Worm (Caenorhabditis elegans): ENCODE results near the gene fbxa-85.

Gene fbxa-85

ce11 chrV:17303392-17303791, 44.4 kb downstream of the fbxa-85 start:
- TF ChIP-seq unc-62 (GFP tag; optimal IDR thresholded peaks at IDR 0.05) = no peak

ce11 chrV:17307926-17308325, 49.0 kb downstream of the fbxa-85 start:
- TF ChIP-seq unc-62 (GFP tag; optimal IDR thresholded peaks at IDR 0.05) = no peak
